Fruit fly (Drosophila melanogaster) whole organism, adult: ENCODE measurements around the gene Atg12.
A peak's percentile ranks its signal among the peaks of the same experiment; 100 is the strongest.

Experiments
- CG11617 ChIP-seq: fragments of 200-800 bp; sonication (Bioruptor generic); optimal IDR thresholded peaks from 2 replicates; lab custom pipeline; 2017; ENCODE audit warnings: mild to moderate bottlenecking, missing biosample characterization, missing genetic modification reagents, missing genetic modification characterization
- CG12768 ChIP-seq: fragments of 200-800 bp; sonication (Bioruptor generic); optimal IDR thresholded peaks from 2 replicates; lab custom pipeline; 2017; ENCODE audit warnings: missing biosample characterization, missing genetic modification characterization, mild to moderate bottlenecking, moderate library complexity, missing genetic modification reagents
- CG14711 ChIP-seq: fragments of 200-800 bp; sonication (Bioruptor generic); optimal IDR thresholded peaks from 2 replicates; lab custom pipeline; 2018; ENCODE audit warnings: missing biosample characterization, mild to moderate bottlenecking, missing genetic modification characterization, moderate library complexity
- CG5204 ChIP-seq: fragments of 200-800 bp; sonication (Bioruptor generic); optimal IDR thresholded peaks from 2 replicates; lab custom pipeline; 2016; ENCODE audit warnings: missing biosample characterization, missing genetic modification characterization
- CG7101 ChIP-seq: fragments of 200-800 bp; sonication (Bioruptor generic); optimal IDR thresholded peaks from 2 replicates; lab custom pipeline; 2018; ENCODE audit warnings: missing biosample characterization, mild to moderate bottlenecking, missing genetic modification characterization, moderate library complexity
- Clk ChIP-seq: fragments of 200-800 bp; sonication (Bioruptor generic); optimal IDR thresholded peaks from 2 replicates; lab custom pipeline; 2017; ENCODE audit warnings: missing biosample characterization, missing genetic modification characterization
- Mnt ChIP-seq: fragments of 200-800 bp; sonication (Bioruptor generic); optimal IDR thresholded peaks from 2 replicates; lab custom pipeline; 2016; ENCODE audit warnings: missing biosample characterization, mild to moderate bottlenecking, missing genetic modification characterization
- bab1 ChIP-seq: fragments of 200-800 bp; sonication (Bioruptor generic); optimal IDR thresholded peaks from 3 replicates; lab custom pipeline; 2019; ENCODE audit warnings: missing biosample characterization, mild to moderate bottlenecking, missing genetic modification characterization, moderate library complexity
- cic ChIP-seq: fragments of 200-800 bp; sonication (Bioruptor generic); optimal IDR thresholded peaks from 2 replicates; lab custom pipeline; 2017; ENCODE audit warnings: missing biosample characterization, mild to moderate bottlenecking, missing genetic modification characterization, moderate library complexity
- pad ChIP-seq: fragments of 200-800 bp; sonication (Bioruptor generic); optimal IDR thresholded peaks from 3 replicates; lab custom pipeline; 2017; ENCODE audit warnings: missing biosample characterization, missing genetic modification characterization, mild to moderate bottlenecking, moderate library complexity, missing genetic modification reagents
- toe ChIP-seq: fragments of 200-800 bp; sonication (Bioruptor generic); optimal IDR thresholded peaks from 2 replicates; lab custom pipeline; 2016; ENCODE audit warnings: missing biosample characterization, missing genetic modification characterization

DNA sequence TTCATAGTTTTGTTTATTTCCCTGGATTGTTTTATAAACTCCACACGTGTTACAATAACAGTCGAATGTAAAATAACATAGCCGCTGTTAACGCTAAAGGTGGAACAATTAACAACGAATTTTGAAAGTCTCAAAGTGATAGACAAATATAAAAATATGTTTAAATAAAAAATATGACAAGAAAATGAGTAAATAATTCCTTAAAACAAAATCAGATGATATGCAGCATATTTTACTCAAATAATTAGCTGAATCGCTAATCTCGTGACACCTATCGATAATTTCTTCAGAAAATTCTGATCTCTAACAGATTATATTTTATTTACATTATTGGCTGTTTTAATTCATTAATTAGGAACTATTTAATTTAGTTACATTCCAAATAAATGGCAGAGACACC, at the start of gene Atg12, which contains the start of gene CG5645:
- TF ChIP-seq CG5204 (GFP tag; lab: Kevin White, UChicago) (no peak), CG14711 (peak; percentile 84), toe (peak; percentile 50), cic (GFP tag; lab: Kevin White, UChicago) (no peak), Mnt (GFP tag; lab: Kevin White, UChicago) (peak; percentile 75), CG7101 (peak; percentile 83), pad (peak; percentile 4), Clk (GFP tag; lab: Kevin White, UChicago) (peak; percentile 1), CG12768 (GFP tag; lab: Kevin White, UChicago) (peak; percentile 67), bab1 (GFP tag; lab: Kevin White, UChicago) (peak; percentile 93), CG11617 (GFP tag; lab: Kevin White, UChicago) (peak; percentile 68)
